Fruit fly (Drosophila melanogaster) whole organism: ENCODE data around the gene Rab3-GAP.

Source experiments
- CG8478 ChIP-seq: fragments of >200 bp; optimal IDR thresholded peaks from 2 replicates; lab custom pipeline; 2018; ENCODE audit warnings: inconsistent platforms
- pan ChIP-seq: fragments of >200 bp; optimal IDR thresholded peaks from 2 replicates; lab custom pipeline; 2017
- psq ChIP-seq: fragments of >200 bp; optimal IDR thresholded peaks from 2 replicates; lab custom pipeline; 2017

- TF ChIP-seq psq (no peak), pan (lab: Kevin White, UChicago) (no peak), CG8478 (lab: Kevin White, UChicago) (no peak)
These were observed 18.2 kb upstream of the Rab3-GAP start for dm6 chr2L:12081118-12081665.
